Worm (Caenorhabditis elegans): ENCODE results near the gene stdh-3.
A peak's percentile ranks its signal among the peaks of the same experiment; 100 is the strongest.

The stdh-3 gene

DNA sequence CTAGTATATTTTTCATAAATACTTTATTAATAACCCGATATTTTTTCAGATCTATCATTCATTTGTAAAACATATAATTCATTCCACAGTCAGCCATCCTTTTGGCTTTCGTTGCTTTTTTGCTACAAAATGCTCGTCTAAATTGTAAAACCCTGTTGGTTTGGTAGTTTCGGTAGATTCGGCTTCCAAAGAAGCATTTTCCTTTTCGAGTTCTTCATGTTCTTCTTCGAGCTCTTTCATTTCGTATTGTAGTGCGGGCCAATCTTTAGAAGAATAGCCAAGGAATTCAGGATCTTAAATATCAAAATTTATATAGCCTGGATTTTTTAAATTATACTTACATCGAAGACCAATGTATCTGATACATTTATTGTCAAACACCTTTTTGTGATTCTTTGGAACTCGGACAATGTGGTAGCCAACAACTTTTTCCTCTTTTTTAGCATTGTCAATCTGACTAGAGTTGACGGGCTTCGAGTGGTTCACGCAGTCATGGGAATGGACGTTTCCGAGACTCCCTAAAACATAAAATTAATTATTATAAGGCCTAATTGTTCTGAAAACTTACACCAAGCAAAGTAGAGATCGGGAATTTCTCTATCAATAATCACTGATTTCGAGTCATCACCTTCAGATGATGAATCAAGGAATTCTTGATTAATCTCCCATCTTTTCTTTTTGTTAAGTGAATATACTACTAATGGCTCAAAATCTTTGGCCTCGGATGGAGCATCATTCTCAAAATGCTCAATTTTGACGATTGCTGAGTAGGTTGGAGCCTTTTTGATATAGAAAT lies 3.9 kb downstream of the stdh-3 start (continued):
- TF ChIP-seq lin-35 (GFP tag; optimal IDR thresholded peaks at IDR 0.05) (peak in 1 of 3 experiments; percentile 39), ztf-3 (GFP tag; optimal IDR thresholded peaks at IDR 0.05) (peak; percentile 41), tbp1 (GFP tag; optimal IDR thresholded peaks at IDR 0.05) (no peak), aptf-3 (GFP tag; IDR thresholded peaks at IDR 0.05) (no peak), cebp-2 (GFP tag; IDR thresholded peaks at IDR 0.05) (no peak), F57C9.4 (tag; optimal IDR thresholded peaks at IDR 0.05) (no peak), attf-3 (GFP tag; conservative IDR thresholded peaks at IDR 0.05) (0 out of 2 replicates have a peak, but pooled peaks have one; percentile 8), tlf-1 (GFP tag; optimal IDR thresholded peaks at IDR 0.05) (no peak), lsy-27 (tag; optimal IDR thresholded peaks at IDR 0.05; ENCODE audit: borderline replicate concordance, insufficient read depth) (no peak)

DNA sequence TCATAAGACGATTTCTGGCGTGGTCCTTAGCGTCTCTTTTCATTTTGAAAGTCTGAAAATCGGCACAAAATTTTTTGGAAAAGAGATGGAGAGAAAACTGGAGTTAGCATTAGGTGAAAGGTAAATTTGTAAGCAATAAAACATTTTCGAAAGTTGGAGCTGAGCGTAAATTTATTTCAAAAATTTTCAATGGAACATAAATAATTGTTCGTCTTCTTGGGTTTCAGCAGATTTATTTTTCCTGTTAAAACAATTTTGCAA lies 4.4 kb downstream of the stdh-3 start, which contains the start of gene C06B3.6:
TSS of gene C06B3.6 (minus strand) at position 52 of the 261 bp plus-strand sequence.
- 0 out of 2 replicates have a peak, but pooled peaks have one; percentile 5 for TF ChIP-seq pbrm-1 (GFP tag; IDR thresholded peaks at IDR 0.05)
- 0 out of 2 replicates have a peak, but pooled peaks have one; percentile 4 for TF ChIP-seq aptf-2 (GFP tag; conservative IDR thresholded peaks at IDR 0.05)
- peak; percentile 90 for TF ChIP-seq ama-1 (optimal IDR thresholded peaks at IDR 0.05)
- no peak for TF ChIP-seq ama-1 (GFP tag; optimal IDR thresholded peaks at IDR 0.05)
- no peak for TF ChIP-seq F37B4.10 (GFP tag; IDR thresholded peaks at IDR 0.05)
- TF ChIP-seq ceh-100 (GFP tag; IDR thresholded peaks at IDR 0.05) = no peak
- 0 out of 2 replicates have a peak, but pooled peaks have one; percentile 0 for TF ChIP-seq B0336.3 (GFP tag; IDR thresholded peaks at IDR 0.05)

DNA sequence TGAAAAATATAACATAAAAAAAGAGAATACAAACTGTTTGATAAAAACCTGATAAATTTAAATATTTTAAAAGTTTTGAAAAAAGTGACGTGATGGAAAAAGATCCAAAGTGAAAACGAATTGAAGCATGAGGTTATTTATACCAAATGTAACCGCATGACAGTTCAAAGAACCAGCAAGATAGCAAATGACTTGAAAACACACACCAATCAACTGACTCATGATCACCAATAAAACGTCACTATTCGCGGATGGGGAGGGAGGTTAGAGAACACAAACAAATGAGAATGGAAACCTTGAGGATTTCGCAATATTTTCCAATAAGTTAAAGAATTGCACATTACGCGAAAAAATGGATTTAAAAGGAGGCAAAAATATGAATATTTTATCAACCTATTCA lies 5.0 kb downstream of the stdh-3 start, which contains the start of gene C06B3.7:
TSS of gene C06B3.7 (plus strand) at position 287 of the 400 bp plus-strand sequence.
- TF ChIP-seq tbp1 (GFP tag; optimal IDR thresholded peaks at IDR 0.05) = peak; percentile 55
- no peak for TF ChIP-seq snpc-4 (GFP tag; optimal IDR thresholded peaks at IDR 0.05)
- TF ChIP-seq snpc-4 (tag; optimal IDR thresholded peaks at IDR 0.05) = peak in 2 of 4 experiments; percentile 1 to 51
- no peak for TF ChIP-seq attf-6 (GFP tag; IDR thresholded peaks at IDR 0.05)
- no peak for TF ChIP-seq F37B4.10 (GFP tag; IDR thresholded peaks at IDR 0.05)
- TF ChIP-seq nhr-80 (tag; optimal IDR thresholded peaks at IDR 0.05) = peak; percentile 83
- peak; percentile 65 for TF ChIP-seq K12H6.12 (tag; optimal IDR thresholded peaks at IDR 0.05)
- TF ChIP-seq mcd-1 (GFP tag; IDR thresholded peaks at IDR 0.05) = 0 out of 2 replicates have a peak, but pooled peaks have one; percentile 27
- no peak for TF ChIP-seq hlh-12 (tag; optimal IDR thresholded peaks at IDR 0.05)
- peak; percentile 81 for TF ChIP-seq let-526 (GFP tag; IDR thresholded peaks at IDR 0.05)
- no peak for TF ChIP-seq F57C9.4 (tag; optimal IDR thresholded peaks at IDR 0.05)
- peak; percentile 34; the same call in 1 of the 2 replicates for TF ChIP-seq lir-1 (GFP tag; conservative IDR thresholded peaks at IDR 0.05)
- TF ChIP-seq madf-10 (tag; optimal IDR thresholded peaks at IDR 0.05) = peak; percentile 72
- TF ChIP-seq nfyb-1 (GFP tag; IDR thresholded peaks at IDR 0.05) = peak; percentile 46; the same call in 1 of the 2 replicates
- TF ChIP-seq egl-44 (GFP tag; IDR thresholded peaks at IDR 0.05) = peak; percentile 37; the same call in 1 of the 2 replicates
- no peak for TF ChIP-seq pbrm-1 (GFP tag; IDR thresholded peaks at IDR 0.05)
- no peak for TF ChIP-seq C17E4.6 (GFP tag; IDR thresholded peaks at IDR 0.05)
- no peak for TF ChIP-seq snpc-3.4 (tag; optimal IDR thresholded peaks at IDR 0.05)
- TF ChIP-seq lin-40 (tag; optimal IDR thresholded peaks at IDR 0.05) = peak; percentile 71
- peak; percentile 96 for TF ChIP-seq atf-7 (tag; optimal IDR thresholded peaks at IDR 0.05)
- peak; percentile 53 for TF ChIP-seq somi-1 (GFP tag; optimal IDR thresholded peaks at IDR 0.05)
- TF ChIP-seq K11D2.4 (GFP tag; IDR thresholded peaks at IDR 0.05) = peak; percentile 45; the same call in 1 of the 2 replicates
- no peak for TF ChIP-seq F49E8.2 (tag; optimal IDR thresholded peaks at IDR 0.05; ENCODE audit: insufficient read depth)
- TF ChIP-seq F23B12.7 (tag; optimal IDR thresholded peaks at IDR 0.05; ENCODE audit: insufficient read depth) = peak; percentile 14
- TF ChIP-seq unc-62 (GFP tag; optimal IDR thresholded peaks at IDR 0.05) = peak; percentile 62
- TF ChIP-seq dpff-1 (tag; optimal IDR thresholded peaks at IDR 0.05) = no peak
- TF ChIP-seq die-1 (tag; optimal IDR thresholded peaks at IDR 0.05) = no peak
- no peak for TF ChIP-seq F33H1.4 (GFP tag; IDR thresholded peaks at IDR 0.05)
- peak; percentile 98 for TF ChIP-seq cebp-1 (GFP tag; IDR thresholded peaks at IDR 0.05)
- TF ChIP-seq cebp-1 (tag; optimal IDR thresholded peaks at IDR 0.05) = peak; percentile 99
- no peak for TF ChIP-seq hrde-1 (tag; optimal IDR thresholded peaks at IDR 0.05; ENCODE audit: borderline replicate concordance)
- 0 out of 2 replicates have a peak, but pooled peaks have one; percentile 2 for TF ChIP-seq madf-3 (GFP tag; IDR thresholded peaks at IDR 0.05)
